Worm (Caenorhabditis elegans) whole organism, young adult: Measurements from ENCODE around the gene ZK666.1.

Experiments
- B0019.2 ChIP-seq: fragments of 200-800 bp; sonication (Bioruptor generic); conservative IDR thresholded peaks from 2 replicates; pipeline ENCODE4 v1.3.6; 2022; ENCODE audit warnings: missing genetic modification reagents, missing genetic modification characterization, missing compliant biosample characterization
- B0035.1 ChIP-seq: sonication (generic microtip); optimal IDR thresholded peaks from 2 replicates; lab custom pipeline; 2016; ENCODE audit warnings: missing genetic modification characterization, mild to moderate bottlenecking, missing compliant biosample characterization, missing genotype, missing genetic modification reagents
- C06A6.2 ChIP-seq: fragments of 200-800 bp; sonication (Bioruptor generic); conservative IDR thresholded peaks from 2 replicates; pipeline ENCODE4 v1.3.6; 2022; ENCODE audit warnings: missing genetic modification characterization, missing compliant biosample characterization
- F10E7.11 ChIP-seq: sonication (generic microtip); optimal IDR thresholded peaks from 2 replicates; lab custom pipeline; 2017; ENCODE audit warnings: mild to moderate bottlenecking, missing genetic modification characterization, moderate library complexity, missing compliant biosample characterization
- F22D6.2 ChIP-seq: sonication (generic microtip); optimal IDR thresholded peaks from 2 replicates; lab custom pipeline; 2016; ENCODE audit warnings: mild to moderate bottlenecking, missing genetic modification characterization, missing compliant biosample characterization
- F37B4.10 ChIP-seq: fragments of 200-800 bp; sonication (Bioruptor generic); IDR thresholded peaks from 2 replicates; pipeline ENCODE4 v1.3.6; 2022; ENCODE audit warnings: missing genetic modification characterization, missing compliant biosample characterization
- F39B2.1 ChIP-seq: fragments of 200-800 bp; sonication (Bioruptor generic); IDR thresholded peaks from 2 replicates; pipeline ENCODE4 v1.3.6; 2022; ENCODE audit warnings: missing genetic modification reagents, missing genetic modification characterization, missing compliant biosample characterization
- F52B5.7 ChIP-seq: sonication (generic microtip); optimal IDR thresholded peaks from 2 replicates; lab custom pipeline; 2016; ENCODE audit warnings: mild to moderate bottlenecking, missing genetic modification characterization, missing compliant biosample characterization
- K11D2.4 ChIP-seq: fragments of 200-800 bp; sonication (Bioruptor generic); IDR thresholded peaks from 2 replicates; pipeline ENCODE4 v1.3.6; 2022; ENCODE audit warnings: missing genetic modification reagents, missing genetic modification characterization, missing compliant biosample characterization
- T07F8.4 ChIP-seq: sonication (generic microtip); optimal IDR thresholded peaks from 2 replicates; lab custom pipeline; 2016; ENCODE audit warnings: mild to moderate bottlenecking, missing genetic modification characterization, moderate library complexity, missing compliant biosample characterization
- Y56A3A.18 ChIP-seq: fragments of 200-800 bp; sonication (Bioruptor generic); IDR thresholded peaks from 2 replicates; pipeline ENCODE4 v1.3.6; 2022; ENCODE audit warnings: missing genetic modification reagents, missing genetic modification characterization, missing compliant biosample characterization
- ZK185.1 ChIP-seq: sonication (generic microtip); optimal IDR thresholded peaks from 2 replicates; lab custom pipeline; 2016; ENCODE audit warnings: mild to moderate bottlenecking, missing genetic modification characterization, missing compliant biosample characterization; ENCODE audit not compliant: poor library complexity, severe bottlenecking
- aptf-3 ChIP-seq: fragments of 200-800 bp; sonication (Bioruptor generic); IDR thresholded peaks from 2 replicates; pipeline ENCODE4 v1.3.6; 2022; ENCODE audit warnings: missing genetic modification characterization, missing compliant biosample characterization
- attf-6 ChIP-seq: fragments of 200-800 bp; sonication (Bioruptor generic); IDR thresholded peaks from 2 replicates; pipeline ENCODE4 v1.3.6; 2022; ENCODE audit warnings: missing genetic modification reagents, missing genetic modification characterization, missing compliant biosample characterization
- bed-2 ChIP-seq: fragments of 200-800 bp; sonication (Bioruptor generic); IDR thresholded peaks from 2 replicates; pipeline ENCODE4 v1.3.6; 2022; ENCODE audit warnings: missing genetic modification reagents, missing genetic modification characterization, missing compliant biosample characterization
- ccch-3 ChIP-seq: fragments of 200-800 bp; sonication (Bioruptor generic); optimal IDR thresholded peaks from 2 replicates; lab custom pipeline; 2018; ENCODE audit warnings: mild to moderate bottlenecking, missing genetic modification characterization, missing compliant biosample characterization
- cebp-2 ChIP-seq: fragments of 200-800 bp; sonication (Bioruptor generic); IDR thresholded peaks from 2 replicates; pipeline ENCODE4 v1.3.6; 2022; ENCODE audit warnings: missing genetic modification characterization, missing compliant biosample characterization
- ceh-100 ChIP-seq: fragments of 200-800 bp; sonication (Bioruptor generic); IDR thresholded peaks from 2 replicates; pipeline ENCODE4 v1.3.6; 2022; ENCODE audit warnings: missing genetic modification reagents, missing genetic modification characterization, missing compliant biosample characterization
- ceh-58 ChIP-seq: fragments of 200-800 bp; sonication (Bioruptor generic); IDR thresholded peaks from 2 replicates; pipeline ENCODE4 v1.3.6; 2022; ENCODE audit warnings: missing genetic modification characterization, missing compliant biosample characterization
- ceh-79 ChIP-seq: sonication (generic microtip); optimal IDR thresholded peaks from 2 replicates; lab custom pipeline; 2017; ENCODE audit warnings: mild to moderate bottlenecking, missing genetic modification characterization, missing compliant biosample characterization
- efl-1 ChIP-seq: fragments of 150-350 bp; optimal IDR thresholded peaks from 2 replicates; lab custom pipeline; 2014; ENCODE audit warnings: missing biosample characterization, missing genetic modification reagents, missing genetic modification characterization
- ekl-4 ChIP-seq: fragments of 200-800 bp; sonication (Bioruptor generic); IDR thresholded peaks from 2 replicates; pipeline ENCODE4 v1.3.6; 2022; ENCODE audit warnings: missing genetic modification reagents, missing genetic modification characterization, missing compliant biosample characterization
- fkh-3 ChIP-seq: sonication (generic microtip); optimal IDR thresholded peaks from 2 replicates; lab custom pipeline; 2016; ENCODE audit warnings: mild to moderate bottlenecking, missing genetic modification characterization, missing compliant biosample characterization
- hlh-12 ChIP-seq: sonication (generic microtip); optimal IDR thresholded peaks from 2 replicates; lab custom pipeline; 2016; ENCODE audit warnings: missing genetic modification characterization, missing compliant biosample characterization
- hmg-1.2 ChIP-seq: fragments of 200-800 bp; sonication (Bioruptor generic); IDR thresholded peaks from 2 replicates; pipeline ENCODE4 v1.3.6; 2022; ENCODE audit warnings: missing genetic modification reagents, missing genetic modification characterization, missing compliant biosample characterization
- hsf-1 ChIP-seq: fragments of 200-800 bp; sonication (Bioruptor generic); IDR thresholded peaks from 2 replicates; pipeline ENCODE4 v1.3.6; 2022; ENCODE audit warnings: missing genetic modification reagents, missing genetic modification characterization, missing compliant biosample characterization
- lag-1 ChIP-seq: fragments of 200-800 bp; sonication (Bioruptor generic); IDR thresholded peaks from 2 replicates; pipeline ENCODE4 v1.3.6; 2022; ENCODE audit warnings: missing genetic modification reagents, missing genetic modification characterization, missing compliant biosample characterization
- let-607 ChIP-seq, 2 experiments: fragments of 200-800 bp in 1 of 2; sonication (Bioruptor generic) in 1 of 2; sonication (generic microtip) in 1 of 2; optimal IDR thresholded peaks; 2 replicates each; lab custom pipeline; 2016 to 2018; ENCODE audit warnings: mild to moderate bottlenecking in 2 of 2, missing compliant biosample characterization in 2 of 2, missing genetic modification characterization in 2 of 2, moderate library complexity in 2 of 2, missing genotype in 1 of 2
- lin-26 ChIP-seq: fragments of 200-800 bp; sonication (Bioruptor generic); IDR thresholded peaks from 2 replicates; pipeline ENCODE4 v1.3.6; 2022; ENCODE audit warnings: missing genetic modification reagents, missing genetic modification characterization, missing compliant biosample characterization
- lin-35 ChIP-seq, 3 experiments: fragments of 150-350 bp in 2 of 3; sonication (generic microtip) in 1 of 3; optimal IDR thresholded peaks; 2 replicates each; lab custom pipeline; 2014 to 2018; ENCODE audit warnings: missing biosample characterization in 3 of 3, missing genetic modification characterization in 3 of 3, missing genetic modification reagents in 3 of 3
- lir-1 ChIP-seq: fragments of 200-800 bp; sonication (Bioruptor generic); conservative IDR thresholded peaks from 2 replicates; pipeline ENCODE4 v1.3.6; 2022; ENCODE audit warnings: missing genetic modification reagents, missing genetic modification characterization, missing compliant biosample characterization
- madf-6 ChIP-seq: fragments of 200-800 bp; sonication (Bioruptor generic); IDR thresholded peaks from 2 replicates; pipeline ENCODE4 v1.3.6; 2022; ENCODE audit warnings: missing genetic modification reagents, missing genetic modification characterization, missing compliant biosample characterization
- mxl-1 ChIP-seq: sonication (generic microtip); optimal IDR thresholded peaks from 2 replicates; lab custom pipeline; 2016; ENCODE audit warnings: missing genetic modification characterization, missing compliant biosample characterization
- nfya-2 ChIP-seq: fragments of 200-800 bp; sonication (Bioruptor generic); IDR thresholded peaks from 2 replicates; pipeline ENCODE4 v1.3.6; 2022; ENCODE audit warnings: missing genetic modification reagents, missing genetic modification characterization, missing compliant biosample characterization
- nhr-120 ChIP-seq: fragments of 200-800 bp; sonication (Bioruptor generic); IDR thresholded peaks from 2 replicates; pipeline ENCODE4 v1.3.6; 2022; ENCODE audit warnings: missing genetic modification characterization, missing compliant biosample characterization
- nhr-179 ChIP-seq: sonication (generic microtip); optimal IDR thresholded peaks from 2 replicates; lab custom pipeline; 2016; ENCODE audit warnings: mild to moderate bottlenecking, missing genetic modification characterization, missing compliant biosample characterization
- nhr-80 ChIP-seq: sonication (generic microtip); optimal IDR thresholded peaks from 2 replicates; lab custom pipeline; 2016; ENCODE audit warnings: missing genetic modification characterization, missing compliant biosample characterization
- nhr-90 ChIP-seq: sonication (generic microtip); optimal IDR thresholded peaks from 2 replicates; lab custom pipeline; 2016; ENCODE audit warnings: missing genotype, mild to moderate bottlenecking, missing genetic modification characterization, missing compliant biosample characterization
- pha-4 ChIP-seq: fragments of 150-350 bp; sonication (generic microtip); optimal IDR thresholded peaks from 2 replicates; lab custom pipeline; 2014; ENCODE audit warnings: missing biosample characterization, missing genetic modification reagents, missing genetic modification characterization
- repo-1 ChIP-seq: sonication (generic microtip); optimal IDR thresholded peaks from 2 replicates; lab custom pipeline; 2017; ENCODE audit warnings: mild to moderate bottlenecking, missing genetic modification characterization, missing compliant biosample characterization
- sdz-38 ChIP-seq: sonication (generic microtip); optimal IDR thresholded peaks from 2 replicates; lab custom pipeline; 2016; ENCODE audit warnings: missing genotype, missing genetic modification characterization, missing compliant biosample characterization
- sea-2 ChIP-seq: fragments of 200-800 bp; sonication (Bioruptor generic); IDR thresholded peaks from 2 replicates; pipeline ENCODE4 v1.3.6; 2022; ENCODE audit warnings: missing genetic modification characterization, missing compliant biosample characterization
- somi-1 ChIP-seq: fragments of 200-800 bp; sonication (Bioruptor generic); optimal IDR thresholded peaks from 2 replicates; lab custom pipeline; 2018; ENCODE audit warnings: mild to moderate bottlenecking, missing genetic modification characterization, missing compliant biosample characterization
- sptf-2 ChIP-seq: fragments of 200-800 bp; sonication (Bioruptor generic); optimal IDR thresholded peaks from 2 replicates; lab custom pipeline; 2018; ENCODE audit warnings: mild to moderate bottlenecking, missing genetic modification characterization, missing compliant biosample characterization
- tbp1 ChIP-seq: fragments of 200-800 bp; sonication (Bioruptor generic); optimal IDR thresholded peaks from 2 replicates; lab custom pipeline; 2018; ENCODE audit warnings: mild to moderate bottlenecking, missing genetic modification characterization, missing compliant biosample characterization
- tbx-9 ChIP-seq: sonication (generic microtip); optimal IDR thresholded peaks from 2 replicates; lab custom pipeline; 2016; ENCODE audit warnings: borderline replicate concordance, missing genetic modification characterization, inconsistent platforms, missing compliant biosample characterization
- unc-130 ChIP-seq: sonication (generic microtip); optimal IDR thresholded peaks from 2 replicates; lab custom pipeline; 2016; ENCODE audit warnings: missing genetic modification reagents, missing genetic modification characterization, missing compliant biosample characterization
- unc-62 ChIP-seq: fragments of 150-350 bp; optimal IDR thresholded peaks from 2 replicates; lab custom pipeline; 2014; ENCODE audit warnings: missing biosample characterization, missing genetic modification reagents, missing genetic modification characterization
- zfh-2 ChIP-seq: fragments of 200-800 bp; sonication (Bioruptor generic); conservative IDR thresholded peaks from 2 replicates; pipeline ENCODE4 v1.3.6; 2022; ENCODE audit warnings: missing genetic modification reagents, missing genetic modification characterization, missing compliant biosample characterization
- ztf-26 ChIP-seq: sonication (generic microtip); optimal IDR thresholded peaks from 2 replicates; lab custom pipeline; 2017; ENCODE audit warnings: missing genetic modification characterization, missing compliant biosample characterization

The ZK666.1 gene

DNA sequence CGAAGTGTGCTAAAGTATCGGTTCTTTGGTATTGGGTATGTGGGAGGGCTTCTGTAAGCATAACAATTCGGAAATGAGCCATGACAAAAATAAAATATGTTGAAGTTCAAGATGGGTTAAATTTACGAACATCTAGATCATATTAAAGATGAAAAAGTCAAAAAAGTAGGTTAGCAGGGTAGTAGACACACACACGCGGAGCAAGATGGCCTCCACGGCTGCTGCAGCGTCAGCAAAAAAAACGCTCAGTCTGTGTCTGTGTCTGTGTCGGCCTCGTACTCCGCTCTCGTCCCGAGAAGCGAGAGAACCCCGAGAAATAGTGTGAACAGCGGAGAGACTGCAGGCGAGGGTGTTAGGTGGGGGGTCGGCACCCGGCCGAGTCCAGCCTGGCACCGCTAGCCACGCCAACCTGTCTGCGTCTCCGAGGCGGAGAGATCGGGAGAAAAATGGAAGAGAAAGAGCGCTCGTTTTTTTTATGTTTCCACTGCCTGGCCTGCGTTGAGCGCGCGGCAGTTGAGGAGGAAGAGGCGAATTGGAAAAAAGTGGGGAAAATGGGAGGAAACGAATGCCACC is 31.4 kb upstream of the ZK666.1 start, which contains the start of gene myrf-1:
TSS of gene myrf-1 (minus strand) at position 51 of the 573 bp plus-strand sequence.
- TF ChIP-seq ceh-79 (no peak), nhr-120 (GFP tag; lab: Robert Waterston, UW) (no peak), tbx-9 (tag; lab: Kevin White, UChicago) (no peak), F39B2.1 (GFP tag; lab: Robert Waterston, UW) (no peak), nhr-90 (tag; lab: Kevin White, UChicago) (peak; percentile 18), ceh-58 (GFP tag; lab: Robert Waterston, UW) (no peak), sea-2 (no peak), ceh-100 (GFP tag; lab: Robert Waterston, UW) (no peak), fkh-3 (tag; lab: Kevin White, UChicago) (no peak), B0035.1 (tag; lab: Kevin White, UChicago) (no peak), K11D2.4 (GFP tag; lab: Robert Waterston, UW) (peak; percentile 65; the same call in 1 of the 2 replicates), sdz-38 (no peak), ZK185.1 (tag; lab: Kevin White, UChicago) (peak; percentile 39), B0019.2 (GFP tag; lab: Robert Waterston, UW) (no peak), unc-130 (GFP tag; lab: Kevin White, UChicago) (no peak), lin-26 (GFP tag; lab: Robert Waterston, UW) (peak; percentile 79), nfya-2 (GFP tag; lab: Robert Waterston, UW) (no peak), somi-1 (GFP tag; lab: Kevin White, UChicago) (peak; percentile 75), unc-62 (no peak), bed-2 (0 out of 2 replicates have a peak, but pooled peaks have one; percentile 9), hmg-1.2 (peak; percentile 91), cebp-2 (GFP tag; lab: Robert Waterston, UW) (no peak), sptf-2 (GFP tag; lab: Kevin White, UChicago) (peak; percentile 71), ccch-3 (no peak), zfh-2 (GFP tag; lab: Robert Waterston, UW) (peak; percentile 100), nhr-179 (tag; lab: Kevin White, UChicago) (no peak), Y56A3A.18 (no peak), F37B4.10 (GFP tag; lab: Robert Waterston, UW) (no peak), attf-6 (GFP tag; lab: Robert Waterston, UW) (no peak), repo-1 (tag; lab: Kevin White, UChicago) (peak; percentile 47), let-607 (tag; optimal IDR thresholded peaks at IDR 0.05; lab: Kevin White, UChicago) (peak; percentile 57 to 65), F22D6.2 (tag; lab: Kevin White, UChicago) (no peak), F52B5.7 (no peak), hsf-1 (no peak), efl-1 (GFP tag; lab: Kevin White, UChicago) (no peak), C06A6.2 (GFP tag; lab: Robert Waterston, UW) (peak; percentile 45), tbp1 (GFP tag; lab: Kevin White, UChicago) (no peak), T07F8.4 (no peak), lag-1 (no peak), ztf-26 (peak; percentile 33), hlh-12 (tag; lab: Kevin White, UChicago) (no peak), madf-6 (GFP tag; lab: Robert Waterston, UW) (peak; percentile 12; the same call in 1 of the 2 replicates), F10E7.11 (tag; lab: Kevin White, UChicago) (no peak), mxl-1 (no peak), pha-4 (tag; lab: Kevin White, UChicago) (no peak), lin-35 (GFP tag; optimal IDR thresholded peaks at IDR 0.05; lab: Kevin White, UChicago) (peak in 1 of 3 experiments; percentile 22), ekl-4 (GFP tag; lab: Robert Waterston, UW) (peak; percentile 54; the same call in 1 of the 2 replicates), aptf-3 (GFP tag; lab: Robert Waterston, UW) (no peak), nhr-80 (tag; lab: Kevin White, UChicago) (peak; percentile 91), lir-1 (GFP tag; lab: Robert Waterston, UW) (no peak)
